Worm (Caenorhabditis elegans) whole organism, L1 larva: ENCODE measurements around the gene Y49E10.21.

Experiments used
- C16A3.4 ChIP-seq: fragments of 150-350 bp; optimal IDR thresholded peaks from 2 replicates; lab custom pipeline; 2014; ENCODE audit warnings: missing biosample characterization, missing genetic modification characterization
- F16B12.6 ChIP-seq: fragments of 150-350 bp; optimal IDR thresholded peaks from 2 replicates; lab custom pipeline; 2014; ENCODE audit warnings: missing biosample characterization, missing genetic modification characterization
- ceh-63 ChIP-seq: fragments of 200-800 bp; sonication (Bioruptor generic); optimal IDR thresholded peaks from 2 replicates; lab custom pipeline; 2018; ENCODE audit warnings: mild to moderate bottlenecking, missing genetic modification characterization, missing compliant biosample characterization
- ceh-8 ChIP-seq: fragments of 200-800 bp; sonication (Bioruptor generic); optimal IDR thresholded peaks from 2 replicates; lab custom pipeline; 2018; ENCODE audit warnings: mild to moderate bottlenecking, missing genetic modification characterization, moderate library complexity, missing compliant biosample characterization
- ces-1 ChIP-seq: fragments of 150-350 bp; optimal IDR thresholded peaks from 2 replicates; lab custom pipeline; 2014; ENCODE audit warnings: missing biosample characterization, missing genetic modification reagents, missing genetic modification characterization
- dpl-1 ChIP-seq, 3 experiments: fragments of 150-350 bp in 2 of 3; sonication (generic microtip) in 1 of 3; optimal IDR thresholded peaks; 2 replicates each; lab custom pipeline; 2014 to 2017; ENCODE audit warnings: missing biosample characterization in 3 of 3, missing genetic modification characterization in 3 of 3, missing genetic modification reagents in 3 of 3
- dsc-1 ChIP-seq: sonication (generic microtip); optimal IDR thresholded peaks from 2 replicates; lab custom pipeline; 2016; ENCODE audit warnings: mild to moderate bottlenecking, missing genetic modification characterization, missing compliant biosample characterization
- efl-1 ChIP-seq, 4 experiments: fragments of 150-350 bp; optimal IDR thresholded peaks in 3 of 4; peaks in 1 of 4; 1 replicate in 1 of 4; 2 replicates in 3 of 4; lab custom pipeline; 2014; ENCODE audit warnings: missing biosample characterization in 2 of 4, missing genetic modification characterization in 2 of 4, missing genetic modification reagents in 2 of 4
- egl-13 ChIP-seq: sonication (generic microtip); optimal IDR thresholded peaks from 2 replicates; lab custom pipeline; 2016; ENCODE audit warnings: missing genotype, missing genetic modification reagents, missing genetic modification characterization, missing compliant biosample characterization
- egl-27 ChIP-seq, 2 experiments: fragments of 150-350 bp in 1 of 2; sonication (generic microtip); optimal IDR thresholded peaks; 3 replicates each; lab custom pipeline; 2017 to 2018; ENCODE audit warnings: missing biosample characterization in 2 of 2, missing genetic modification characterization in 2 of 2, missing genetic modification reagents in 2 of 2
- elt-2 ChIP-seq: sonication (generic microtip); optimal IDR thresholded peaks from 2 replicates; lab custom pipeline; 2016; ENCODE audit warnings: missing genetic modification characterization, mild to moderate bottlenecking, inconsistent platforms, missing compliant biosample characterization, missing genetic modification reagents
- elt-3 ChIP-seq, 6 experiments: fragments of 150-350 bp in 1 of 6; sonication (generic microtip); optimal IDR thresholded peaks; 2 replicates each; lab custom pipeline; 2017 to 2018; ENCODE audit warnings: missing biosample characterization in 6 of 6, missing genetic modification characterization in 6 of 6, inconsistent platforms in 1 of 6
- fkh-10 ChIP-seq: sonication (generic microtip); optimal IDR thresholded peaks from 2 replicates; lab custom pipeline; 2017; ENCODE audit warnings: missing biosample characterization, missing genetic modification reagents, missing genetic modification characterization
- fkh-4 ChIP-seq: sonication (generic microtip); optimal IDR thresholded peaks from 2 replicates; lab custom pipeline; 2016; ENCODE audit warnings: missing compliant biosample characterization, missing genetic modification characterization, borderline replicate concordance
- grh-1 ChIP-seq: fragments of 200-800 bp; sonication (Bioruptor generic); IDR thresholded peaks from 2 replicates; pipeline ENCODE4 v1.3.6; 2022; ENCODE audit warnings: missing genetic modification reagents, missing genetic modification characterization, missing compliant biosample characterization
- hpl-2 ChIP-seq: fragments of 150-350 bp; optimal IDR thresholded peaks from 2 replicates; lab custom pipeline; 2014; ENCODE audit warnings: missing biosample characterization, missing genetic modification reagents, missing genetic modification characterization
- lin-14 ChIP-seq: fragments of 200-800 bp; sonication (Bioruptor generic); optimal IDR thresholded peaks from 2 replicates; lab custom pipeline; 2018; ENCODE audit warnings: mild to moderate bottlenecking, missing genetic modification characterization, moderate library complexity, missing compliant biosample characterization
- lin-15B ChIP-seq: fragments of 150-350 bp; sonication (generic microtip); optimal IDR thresholded peaks from 3 replicates; lab custom pipeline; 2014; ENCODE audit warnings: missing biosample characterization, missing genetic modification characterization
- lin-35 ChIP-seq, 2 experiments: fragments of 150-350 bp; optimal IDR thresholded peaks; 2 replicates each; lab custom pipeline; 2014; ENCODE audit warnings: missing biosample characterization in 2 of 2, missing genetic modification characterization in 2 of 2, missing genetic modification reagents in 2 of 2
- lin-39 ChIP-seq: fragments of 150-350 bp; optimal IDR thresholded peaks from 2 replicates; lab custom pipeline; 2014; ENCODE audit warnings: missing biosample characterization, missing genetic modification reagents, missing genetic modification characterization
- lsy-2 ChIP-seq, 2 experiments: fragments of 150-350 bp; optimal IDR thresholded peaks; 2 replicates each; lab custom pipeline; 2014; ENCODE audit warnings: missing biosample characterization in 2 of 2, missing genetic modification characterization in 2 of 2
- mab-9 ChIP-seq: fragments of 200-800 bp; sonication (Bioruptor generic); IDR thresholded peaks from 2 replicates; pipeline ENCODE4 v1.3.6; 2022; ENCODE audit warnings: missing genetic modification reagents, missing genetic modification characterization, missing compliant biosample characterization
- nhr-12 ChIP-seq: sonication (generic microtip); optimal IDR thresholded peaks from 2 replicates; lab custom pipeline; 2017; ENCODE audit warnings: missing biosample characterization, missing genetic modification characterization
- nhr-237 ChIP-seq: fragments of 150-350 bp; optimal IDR thresholded peaks from 2 replicates; lab custom pipeline; 2014; ENCODE audit warnings: missing biosample characterization, missing genetic modification characterization
- nhr-47 ChIP-seq: sonication (generic microtip); optimal IDR thresholded peaks from 2 replicates; lab custom pipeline; 2016; ENCODE audit warnings: mild to moderate bottlenecking, missing genetic modification characterization, moderate library complexity, missing compliant biosample characterization
- nhr-85 ChIP-seq: sonication (generic microtip); peaks from one replicate; lab custom pipeline; 2016; ENCODE audit warnings: missing genetic modification characterization, inconsistent platforms, missing compliant biosample characterization
- pax-3 ChIP-seq: fragments of 200-800 bp; sonication (Bioruptor generic); optimal IDR thresholded peaks from 2 replicates; lab custom pipeline; 2018; ENCODE audit warnings: mild to moderate bottlenecking, missing genetic modification characterization, moderate library complexity, missing compliant biosample characterization
- snpc-4 ChIP-seq: fragments of 150-350 bp; optimal IDR thresholded peaks from 2 replicates; lab custom pipeline; 2014; ENCODE audit warnings: missing biosample characterization, missing genetic modification characterization
- swsn-7 ChIP-seq: sonication (generic microtip); optimal IDR thresholded peaks from 2 replicates; lab custom pipeline; 2016; ENCODE audit warnings: missing genetic modification characterization, missing compliant biosample characterization
- tbx-2 ChIP-seq: sonication (generic microtip); optimal IDR thresholded peaks from 2 replicates; lab custom pipeline; 2016; ENCODE audit warnings: missing genetic modification characterization, missing compliant biosample characterization
- tlp-1 ChIP-seq: fragments of 150-350 bp; optimal IDR thresholded peaks from 2 replicates; lab custom pipeline; 2014; ENCODE audit warnings: missing biosample characterization, missing genetic modification characterization
- zag-1 ChIP-seq: fragments of 150-350 bp; optimal IDR thresholded peaks from 2 replicates; lab custom pipeline; 2014; ENCODE audit warnings: missing biosample characterization, missing genetic modification characterization
- ztf-11 ChIP-seq, 2 experiments: sonication (generic microtip); optimal IDR thresholded peaks; 2 replicates each; lab custom pipeline; 2016 to 2017; ENCODE audit warnings: missing genetic modification characterization in 2 of 2, missing biosample characterization in 1 of 2, missing compliant biosample characterization in 1 of 2
- ztf-4 ChIP-seq: fragments of 150-350 bp; optimal IDR thresholded peaks from 2 replicates; lab custom pipeline; 2014; ENCODE audit warnings: missing biosample characterization, missing genetic modification characterization

The Y49E10.21 gene

ce11 chrIII:12453785-12454184 is 3.6 kb upstream of the Y49E10.21 start:
- no peak for TF ChIP-seq C16A3.4 (tag; lab: Kevin White, UChicago)
- TF ChIP-seq F16B12.6 (tag; lab: Kevin White, UChicago) = no peak
- no peak for TF ChIP-seq nhr-85 (tag; lab: Kevin White, UChicago)
- no peak for TF ChIP-seq pax-3 (tag; lab: Kevin White, UChicago)
- TF ChIP-seq swsn-7 (tag; lab: Kevin White, UChicago) = no peak
- no peak for TF ChIP-seq ces-1 (GFP tag; lab: Kevin White, UChicago)
- TF ChIP-seq grh-1 (GFP tag; lab: Robert Waterston, UW) = no peak
- no peak for TF ChIP-seq lin-15B (tag; lab: Kevin White, UChicago)
- TF ChIP-seq lin-14 (GFP tag; lab: Kevin White, UChicago) = no peak
- TF ChIP-seq elt-2 (tag; lab: Kevin White, UChicago) = peak; percentile 76
- no peak for TF ChIP-seq fkh-4 (tag; lab: Kevin White, UChicago)
- no peak for TF ChIP-seq lin-35 (GFP tag; optimal IDR thresholded peaks at IDR 0.05; lab: Kevin White, UChicago)
- TF ChIP-seq efl-1 (optimal IDR thresholded peaks at IDR 0.05; lab: Kevin White, UChicago) = no peak
- peak in 1 of 2 experiments; percentile 70 for TF ChIP-seq efl-1 (GFP tag; optimal IDR thresholded peaks at IDR 0.05 in 1 of 2; lab: Kevin White, UChicago)

- no peak for TF ChIP-seq ztf-11 (tag; optimal IDR thresholded peaks at IDR 0.05; lab: Kevin White, UChicago)
- peak in 1 of 2 experiments; percentile 53 for TF ChIP-seq efl-1 (optimal IDR thresholded peaks at IDR 0.05; lab: Kevin White, UChicago)
- peak; percentile 34 to 95 for TF ChIP-seq efl-1 (GFP tag; optimal IDR thresholded peaks at IDR 0.05 in 1 of 2; lab: Kevin White, UChicago)
- TF ChIP-seq tlp-1 = no peak
- peak in 1 of 2 experiments; percentile 13 for TF ChIP-seq lin-35 (GFP tag; optimal IDR thresholded peaks at IDR 0.05; lab: Kevin White, UChicago)
- TF ChIP-seq egl-27 (tag; optimal IDR thresholded peaks at IDR 0.05; lab: Kevin White, UChicago) = no peak
- TF ChIP-seq dpl-1 (GFP tag; optimal IDR thresholded peaks at IDR 0.05; lab: Kevin White, UChicago) = peak in 2 of 3 experiments; percentile 23 to 39
- peak; percentile 79 for TF ChIP-seq ztf-4 (tag; lab: Kevin White, UChicago)
- TF ChIP-seq lin-15B (tag; lab: Kevin White, UChicago) = no peak
These were observed 1.6 kb upstream of the Y49E10.21 start for ce11 chrIII:12455651-12456420.

- TF ChIP-seq efl-1 (optimal IDR thresholded peaks at IDR 0.05; lab: Kevin White, UChicago) (no peak), efl-1 (GFP tag; optimal IDR thresholded peaks at IDR 0.05 in 1 of 2; lab: Kevin White, UChicago) (peak in 1 of 2 experiments; percentile 88), mab-9 (GFP tag; lab: Robert Waterston, UW) (no peak)
- TF ChIP-seq, all 84 proteins: peak for 1
These were observed 1.6 kb downstream of the Y49E10.21 start for ce11 chrIII:12458970-12459369.

- TF ChIP-seq lsy-2 (tag; optimal IDR thresholded peaks at IDR 0.05; lab: Kevin White, UChicago) = no peak
- no peak for TF ChIP-seq zag-1 (tag; lab: Kevin White, UChicago)
- no peak for TF ChIP-seq tbx-2 (tag; lab: Kevin White, UChicago)
- no peak for TF ChIP-seq ztf-4 (tag; lab: Kevin White, UChicago)
- TF ChIP-seq pax-3 (tag; lab: Kevin White, UChicago) = no peak
- no peak for TF ChIP-seq hpl-2 (GFP tag; lab: Kevin White, UChicago)
- no peak for TF ChIP-seq snpc-4 (tag; lab: Kevin White, UChicago)
- TF ChIP-seq dsc-1 (tag; lab: Kevin White, UChicago) = no peak
- no peak for TF ChIP-seq nhr-12 (tag; lab: Kevin White, UChicago)
- no peak for TF ChIP-seq lin-39 (tag; lab: Kevin White, UChicago)
- TF ChIP-seq egl-27 (tag; optimal IDR thresholded peaks at IDR 0.05; lab: Kevin White, UChicago) = no peak
- no peak for TF ChIP-seq egl-13 (tag; lab: Kevin White, UChicago)
- TF ChIP-seq fkh-10 (GFP tag; lab: Kevin White, UChicago) = no peak
- no peak for TF ChIP-seq nhr-237 (tag; lab: Kevin White, UChicago)
- no peak for TF ChIP-seq lin-15B (tag; lab: Kevin White, UChicago)
- no peak for TF ChIP-seq ceh-8 (GFP tag; lab: Kevin White, UChicago)
- TF ChIP-seq ceh-63 (GFP tag; lab: Kevin White, UChicago) = no peak
- TF ChIP-seq nhr-47 (tag; lab: Kevin White, UChicago) = no peak
- no peak for TF ChIP-seq elt-3 (tag; optimal IDR thresholded peaks at IDR 0.05; lab: Kevin White, UChicago)
These were observed 8.9 kb downstream of the Y49E10.21 start, which contains the start of gene pstk-1 for ce11 chrIII:12466310-12466709. Gene pstk-1, plus strand, starts transcription at chrIII:12466610.
